Worm (Caenorhabditis elegans): ENCODE results near the gene hmg-4.

The hmg-4 gene

DNA sequence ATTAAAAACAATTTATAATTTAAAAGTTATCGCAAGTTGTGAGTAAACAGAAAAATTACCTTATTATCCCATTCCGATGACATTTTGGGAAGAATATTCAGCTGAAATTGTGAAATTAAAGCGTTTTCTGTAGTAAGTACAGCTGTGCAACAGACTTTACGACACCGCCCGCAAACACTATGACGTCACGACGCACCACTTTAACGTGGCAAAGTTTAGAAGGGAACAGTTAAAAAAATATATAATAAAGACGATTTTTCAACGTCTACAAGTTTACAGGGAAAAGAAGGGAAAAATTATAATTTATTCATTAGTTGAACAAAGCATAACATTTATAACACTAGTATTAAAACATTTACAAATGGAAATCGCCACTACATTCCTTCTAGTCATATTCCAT, 27.5 kb downstream of the hmg-4 start, which contains the start of gene F08F8.9:
Gene F08F8.9, minus strand, starts transcription at position 101 of the 400 bp plus-strand sequence.
- no peak for TF ChIP-seq lin-13 (tag; optimal IDR thresholded peaks at IDR 0.05)

DNA sequence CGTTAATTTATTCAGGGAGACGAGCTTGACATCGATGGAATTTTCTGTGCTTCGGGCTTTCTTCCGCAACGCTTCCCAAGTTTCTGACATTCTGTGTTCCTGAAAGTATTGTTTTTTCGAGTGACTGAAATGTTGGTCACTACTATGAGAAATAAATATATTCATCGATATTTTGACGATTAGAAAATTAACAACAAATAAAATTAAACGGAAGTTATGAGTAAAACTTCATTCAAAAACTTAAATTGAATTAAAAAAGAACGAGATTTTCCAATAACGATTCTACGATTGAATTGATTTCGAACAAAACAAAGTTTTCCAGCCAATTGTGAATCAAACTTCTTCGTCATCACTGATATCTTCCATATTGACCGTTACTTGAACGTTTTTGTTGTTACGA, 32.3 kb downstream of the hmg-4 start, which contains the start of gene gos-28:
Gene gos-28, minus strand, starts transcription at position 101 of the 400 bp plus-strand sequence.
- no peak for TF ChIP-seq ceh-83 (GFP tag; optimal IDR thresholded peaks at IDR 0.05)
- no peak for TF ChIP-seq snpc-4 (tag; optimal IDR thresholded peaks at IDR 0.05)

DNA sequence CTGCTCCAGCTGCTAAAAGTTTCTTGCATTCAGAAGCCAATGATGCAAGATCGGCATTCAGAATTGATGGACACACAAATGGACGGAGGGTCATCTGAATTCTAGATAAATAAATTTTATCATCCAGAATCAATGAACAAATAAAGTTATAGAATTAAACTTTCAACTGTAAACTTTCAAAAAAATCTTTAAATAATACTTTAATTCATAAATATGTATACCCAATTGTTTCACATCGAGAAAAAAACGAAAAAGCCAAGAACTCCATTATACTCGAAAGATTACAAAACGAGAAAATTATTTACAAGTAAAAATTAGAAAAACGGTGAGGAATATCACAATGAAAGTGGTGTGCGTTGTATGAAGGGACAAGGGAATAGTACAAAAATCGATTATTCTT, 34.3 kb downstream of the hmg-4 start, which contains the start of gene F08F8.7:
Gene F08F8.7, minus strand, starts transcription at position 101 of the 400 bp plus-strand sequence.
- TF ChIP-seq ceh-83 (GFP tag; optimal IDR thresholded peaks at IDR 0.05), result no peak
- TF ChIP-seq unc-120 (tag; optimal IDR thresholded peaks at IDR 0.05; ENCODE audit: poor library complexity, severe bottlenecking), result no peak
- TF ChIP-seq ztf-11 (tag; optimal IDR thresholded peaks at IDR 0.05), result no peak
- no peak for TF ChIP-seq tbx-8 (GFP tag; optimal IDR thresholded peaks at IDR 0.05)
- TF ChIP-seq ceh-39 (tag; optimal IDR thresholded peaks at IDR 0.05), result no peak
- TF ChIP-seq elt-3 (tag; optimal IDR thresholded peaks at IDR 0.05), result no peak
- no peak for TF ChIP-seq nhr-2 (tag; optimal IDR thresholded peaks at IDR 0.05)
- TF ChIP-seq ceh-43 (GFP tag; optimal IDR thresholded peaks at IDR 0.05), result no peak
- no peak for TF ChIP-seq blmp-1 (tag; optimal IDR thresholded peaks at IDR 0.05)
- TF ChIP-seq bed-3 (GFP tag; optimal IDR thresholded peaks at IDR 0.05), result no peak
- TF ChIP-seq unc-39 (tag; optimal IDR thresholded peaks at IDR 0.05), result no peak
- TF ChIP-seq lsy-2 (tag; optimal IDR thresholded peaks at IDR 0.05), result no peak
- TF ChIP-seq cnd-1 (tag; optimal IDR thresholded peaks at IDR 0.05), result no peak
- TF ChIP-seq M03D4.4 (tag; optimal IDR thresholded peaks at IDR 0.05), result no peak

DNA sequence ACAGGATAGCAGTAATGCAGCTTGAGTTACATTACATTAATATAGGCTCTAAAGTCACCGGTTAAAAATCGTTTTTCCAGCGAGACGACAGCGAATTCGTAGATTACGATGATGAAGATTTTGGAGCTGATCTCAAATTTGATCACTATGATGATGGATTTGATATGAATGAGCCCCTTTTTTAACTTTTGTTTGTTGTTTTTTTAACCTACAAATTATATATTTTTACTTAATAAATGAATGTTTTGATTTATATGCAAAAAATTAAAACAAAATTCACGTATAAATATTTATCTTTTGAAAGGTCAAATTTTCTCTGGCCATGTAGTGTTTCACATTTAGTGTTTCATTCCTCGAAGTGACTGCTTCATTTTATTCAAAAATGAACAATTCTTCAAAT, 38.0 kb downstream of the hmg-4 start, which contains the start of gene F08F8.6:
Gene F08F8.6, plus strand, starts transcription at position 301 of the 400 bp plus-strand sequence.
- TF ChIP-seq ceh-83 (GFP tag; optimal IDR thresholded peaks at IDR 0.05) (no peak), sem-2 (GFP tag; optimal IDR thresholded peaks at IDR 0.05) (no peak), mls-2 (tag; optimal IDR thresholded peaks at IDR 0.05) (no peak), elt-3 (tag; optimal IDR thresholded peaks at IDR 0.05) (no peak), blmp-1 (tag; optimal IDR thresholded peaks at IDR 0.05) (no peak), mep-1 (tag; optimal IDR thresholded peaks at IDR 0.05) (no peak), lsy-2 (tag; optimal IDR thresholded peaks at IDR 0.05) (no peak)

DNA sequence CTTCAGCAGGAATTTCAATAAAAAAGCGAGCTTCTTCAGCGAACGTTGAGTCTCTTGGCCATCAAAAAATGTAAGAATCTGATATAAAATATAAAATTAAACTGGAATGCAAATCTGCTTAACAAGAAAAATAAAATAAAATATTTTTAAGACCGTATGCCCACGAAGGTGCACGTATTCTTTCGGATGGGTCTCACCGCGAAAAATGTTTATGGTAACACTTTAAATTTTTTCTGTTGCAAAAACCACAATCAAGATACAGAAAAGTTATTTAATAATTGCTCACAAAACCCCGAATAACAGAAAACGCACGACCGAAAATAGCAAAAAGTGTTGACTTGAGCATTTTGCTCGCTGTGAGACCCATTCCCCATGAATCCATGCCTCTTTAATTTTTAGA, 42.3 kb downstream of the hmg-4 start:
- TF ChIP-seq elt-3 (tag; optimal IDR thresholded peaks at IDR 0.05) (no peak), nhr-28 (tag; optimal IDR thresholded peaks at IDR 0.05) (no peak), mep-1 (tag; optimal IDR thresholded peaks at IDR 0.05) (no peak), drap-1 (GFP tag; optimal IDR thresholded peaks at IDR 0.05) (no peak), nhr-12 (tag; optimal IDR thresholded peaks at IDR 0.05) (no peak)

DNA sequence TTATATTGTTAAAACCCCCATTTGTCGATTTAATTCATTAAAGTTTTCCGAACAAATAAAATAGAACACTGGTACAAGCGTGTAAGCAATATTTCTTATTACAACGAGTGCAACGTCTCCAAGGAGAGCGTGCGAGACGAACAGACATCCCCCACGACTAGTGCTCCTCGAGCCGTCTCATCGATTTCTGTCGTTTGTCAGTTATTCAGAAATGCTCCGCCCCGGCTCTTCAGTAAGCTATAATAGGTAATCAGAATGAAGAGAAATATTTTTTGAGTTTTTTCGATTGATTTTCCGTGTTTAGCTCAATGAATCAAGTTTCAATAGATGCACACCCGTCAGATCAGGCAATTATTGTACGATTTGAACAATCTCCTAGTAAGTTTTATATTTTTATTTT, 42.7 kb downstream of the hmg-4 start, which contains the start of gene kap-1:
Gene kap-1, plus strand, starts transcription at position 143 of the 400 bp plus-strand sequence.
- TF ChIP-seq zip-8 (tag; optimal IDR thresholded peaks at IDR 0.05), result no peak
- no peak for TF ChIP-seq nhr-28 (tag; optimal IDR thresholded peaks at IDR 0.05)
- TF ChIP-seq drap-1 (GFP tag; optimal IDR thresholded peaks at IDR 0.05), result no peak
- no peak for TF ChIP-seq hlh-1 (tag; optimal IDR thresholded peaks at IDR 0.05)
- TF ChIP-seq lin-13 (tag; optimal IDR thresholded peaks at IDR 0.05), result no peak
- no peak for TF ChIP-seq tbx-8 (GFP tag; optimal IDR thresholded peaks at IDR 0.05)
- no peak for TF ChIP-seq mls-2 (tag; optimal IDR thresholded peaks at IDR 0.05)
- no peak for TF ChIP-seq elt-3 (tag; optimal IDR thresholded peaks at IDR 0.05)
- TF ChIP-seq ceh-43 (GFP tag; optimal IDR thresholded peaks at IDR 0.05), result no peak
- TF ChIP-seq snpc-4 (tag; optimal IDR thresholded peaks at IDR 0.05), result no peak
- no peak for TF ChIP-seq unc-39 (tag; optimal IDR thresholded peaks at IDR 0.05)

DNA sequence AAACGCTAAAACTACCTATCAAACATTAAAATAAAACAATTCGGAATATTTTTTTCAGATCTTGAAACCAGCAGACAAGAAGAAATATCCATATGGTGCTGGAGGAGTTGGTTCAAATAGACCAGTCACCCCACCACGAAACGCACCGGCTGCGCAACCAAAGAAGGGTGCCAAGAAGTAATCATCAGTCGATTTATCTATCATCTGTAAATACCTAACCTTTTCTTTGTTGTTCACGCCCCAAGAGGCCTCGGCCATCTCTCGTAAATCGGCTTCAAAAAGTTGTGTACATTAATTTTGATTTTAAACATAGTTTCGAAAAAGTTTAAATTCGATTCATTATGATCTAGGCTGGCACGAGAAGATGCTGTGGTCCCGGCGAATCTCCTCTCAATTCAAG, 43.4 kb downstream of the hmg-4 start:
- TF ChIP-seq lin-13 (tag; optimal IDR thresholded peaks at IDR 0.05) (no peak), elt-1 (tag; optimal IDR thresholded peaks at IDR 0.05; ENCODE audit: borderline replicate concordance, insufficient read depth) (no peak), pha-4 (tag; optimal IDR thresholded peaks at IDR 0.05) (no peak), nhr-237 (tag; optimal IDR thresholded peaks at IDR 0.05) (no peak), ceh-43 (GFP tag; optimal IDR thresholded peaks at IDR 0.05) (no peak), lin-32 (GFP tag; optimal IDR thresholded peaks at IDR 0.05) (no peak), ham-2 (GFP tag; optimal IDR thresholded peaks at IDR 0.05) (no peak), sem-2 (GFP tag; optimal IDR thresholded peaks at IDR 0.05) (no peak), blmp-1 (tag; optimal IDR thresholded peaks at IDR 0.05) (no peak), mab-5 (tag; optimal IDR thresholded peaks at IDR 0.05) (no peak), hlh-1 (tag; optimal IDR thresholded peaks at IDR 0.05) (no peak), bed-3 (GFP tag; optimal IDR thresholded peaks at IDR 0.05) (no peak)

Data from whole organism, mixed stage, embryonic.